Fruit fly (Drosophila melanogaster) whole organism, embryonic: ENCODE results near the gene alpha-Est1.

Source experiments
- Atf-2 ChIP-seq: fragments of 200-800 bp; sonication (Bioruptor generic); optimal IDR thresholded peaks from 2 replicates; lab custom pipeline; 2016; ENCODE audit warnings: missing biosample characterization, missing genetic modification characterization
- CG10267 ChIP-seq: fragments of 200-800 bp; sonication (Bioruptor generic); optimal IDR thresholded peaks from 2 replicates; lab custom pipeline; 2018; ENCODE audit warnings: missing biosample characterization, mild to moderate bottlenecking, missing genetic modification characterization, moderate library complexity
- CG10565 ChIP-seq: fragments of 200-800 bp; sonication (Bioruptor generic); optimal IDR thresholded peaks from 3 replicates; lab custom pipeline; 2016; ENCODE audit warnings: missing biosample characterization, mild to moderate bottlenecking, missing genetic modification characterization
- CG13624 ChIP-seq: fragments of 200-800 bp; sonication (Bioruptor generic); optimal IDR thresholded peaks from 2 replicates; lab custom pipeline; 2016; ENCODE audit warnings: missing biosample characterization, missing genetic modification characterization
- CG14860 ChIP-seq: fragments of 200-800 bp; sonication (Bioruptor generic); IDR thresholded peaks from 3 replicates; pipeline ENCODE4 v1.3.6; 2022; ENCODE audit warnings: missing biosample characterization, missing genetic modification characterization; ENCODE audit not compliant: partially characterized antibody
- CG16779 ChIP-seq: fragments of 200-800 bp; sonication (Bioruptor generic); IDR thresholded peaks from 2 replicates; pipeline ENCODE4 v1.3.6; 2022; ENCODE audit warnings: missing biosample characterization, missing genetic modification characterization
- CG16813 ChIP-seq: fragments of 200-800 bp; sonication (Bioruptor generic); IDR thresholded peaks from 3 replicates; pipeline ENCODE4 v1.3.6; 2022; ENCODE audit warnings: missing biosample characterization, missing genetic modification characterization; ENCODE audit not compliant: partially characterized antibody
- CG17186 ChIP-seq: fragments of 200-800 bp; sonication (Bioruptor generic); optimal IDR thresholded peaks from 3 replicates; lab custom pipeline; 2017; ENCODE audit warnings: missing biosample characterization, missing genetic modification reagents, missing genetic modification characterization
- CG2199 ChIP-seq: fragments of 200-800 bp; sonication (Bioruptor generic); IDR thresholded peaks from 3 replicates; pipeline ENCODE4 v1.3.6; 2022; ENCODE audit warnings: missing biosample characterization, missing genetic modification characterization
- CG2712 ChIP-seq: fragments of 200-800 bp; optimal IDR thresholded peaks from 3 replicates; lab custom pipeline; 2019; ENCODE audit warnings: missing biosample characterization, mild to moderate bottlenecking, missing genetic modification characterization, moderate library complexity
- CG32532 ChIP-seq: fragments of 200-800 bp; sonication (Bioruptor generic); IDR thresholded peaks from 2 replicates; pipeline ENCODE4 v1.3.6; 2022; ENCODE audit warnings: missing biosample characterization, missing genetic modification characterization
- CG34376 ChIP-seq: fragments of 200-800 bp; sonication (Bioruptor generic); optimal IDR thresholded peaks from 2 replicates; lab custom pipeline; 2018; ENCODE audit warnings: missing biosample characterization, mild to moderate bottlenecking, missing genetic modification characterization
- CG3838 ChIP-seq: fragments of 200-800 bp; sonication (Bioruptor generic); optimal IDR thresholded peaks from 3 replicates; lab custom pipeline; 2016; ENCODE audit warnings: missing biosample characterization, missing genetic modification characterization
- CG3847 ChIP-seq: fragments of 200-800 bp; sonication (Bioruptor generic); IDR thresholded peaks from 2 replicates; pipeline ENCODE4 v1.3.6; 2022; ENCODE audit warnings: missing biosample characterization, missing genetic modification characterization
- CG4282 ChIP-seq: fragments of 200-800 bp; sonication (Bioruptor generic); optimal IDR thresholded peaks from 2 replicates; lab custom pipeline; 2016; ENCODE audit warnings: missing biosample characterization, missing genetic modification characterization
- CG5245 ChIP-seq: fragments of 200-800 bp; sonication (Bioruptor generic); optimal IDR thresholded peaks from 3 replicates; lab custom pipeline; 2016; ENCODE audit warnings: missing biosample characterization, missing genetic modification characterization
- CG6654 ChIP-seq: fragments of 200-800 bp; sonication (Bioruptor generic); optimal IDR thresholded peaks from 2 replicates; lab custom pipeline; 2017; ENCODE audit warnings: missing biosample characterization, mild to moderate bottlenecking, missing genetic modification characterization
- CG6813 ChIP-seq: fragments of 200-800 bp; sonication (Bioruptor generic); optimal IDR thresholded peaks from 2 replicates; lab custom pipeline; 2017; ENCODE audit warnings: missing biosample characterization, missing genetic modification characterization, mild to moderate bottlenecking, moderate library complexity, missing genetic modification reagents
- CG6854 ChIP-seq: fragments of 200-800 bp; sonication (Bioruptor generic); optimal IDR thresholded peaks from 3 replicates; lab custom pipeline; 2017; ENCODE audit warnings: missing biosample characterization, mild to moderate bottlenecking, missing genetic modification characterization
- CG9797 ChIP-seq: fragments of 200-800 bp; sonication (Bioruptor generic); optimal IDR thresholded peaks from 3 replicates; lab custom pipeline; 2018; ENCODE audit warnings: missing biosample characterization, mild to moderate bottlenecking, missing genetic modification characterization
- CG9932 ChIP-seq: fragments of 200-800 bp; sonication (Bioruptor generic); IDR thresholded peaks from 2 replicates; pipeline ENCODE4 v1.3.6; 2022; ENCODE audit warnings: missing biosample characterization, missing genetic modification characterization
- CHES-1-like ChIP-seq: fragments of 200-800 bp; sonication (Bioruptor generic); optimal IDR thresholded peaks from 2 replicates; lab custom pipeline; 2016; ENCODE audit warnings: missing biosample characterization, missing genetic modification characterization
- CTCF ChIP-seq: fragments of 200-800 bp; sonication (Bioruptor generic); optimal IDR thresholded peaks from 2 replicates; lab custom pipeline; 2017; ENCODE audit warnings: missing biosample characterization, mild to moderate bottlenecking, missing genetic modification characterization, moderate library complexity
- Dll ChIP-seq: fragments of 200-800 bp; sonication (Bioruptor generic); IDR thresholded peaks from 4 replicates; pipeline ENCODE4 v1.3.6; 2022; ENCODE audit warnings: missing biosample characterization, missing genetic modification characterization; ENCODE audit not compliant: partially characterized antibody
- Ets65A ChIP-seq: fragments of 200-800 bp; sonication (Bioruptor generic); peaks from one replicate; lab custom pipeline; 2016; ENCODE audit warnings: missing biosample characterization, missing genetic modification characterization
- HLH3B ChIP-seq: fragments of 200-800 bp; sonication (Bioruptor generic); IDR thresholded peaks from 2 replicates; pipeline ENCODE4 v1.3.6; 2022; ENCODE audit warnings: missing biosample characterization, missing genetic modification characterization
- Ravus ChIP-seq: fragments of 200-800 bp; sonication (Bioruptor generic); IDR thresholded peaks from 2 replicates; pipeline ENCODE4 v1.3.6; 2022; ENCODE audit warnings: missing biosample characterization, missing genetic modification characterization
- Rx ChIP-seq: fragments of 200-800 bp; sonication (Bioruptor generic); IDR thresholded peaks from 2 replicates; pipeline ENCODE4 v1.3.6; 2022; ENCODE audit warnings: missing biosample characterization, missing genetic modification characterization
- Scr ChIP-seq: fragments of 200-800 bp; sonication (Bioruptor generic); IDR thresholded peaks from 2 replicates; pipeline ENCODE4 v1.3.6; 2022; ENCODE audit warnings: missing biosample characterization, missing genetic modification characterization; ENCODE audit not compliant: partially characterized antibody
- Six4 ChIP-seq: fragments of 200-800 bp; sonication (Bioruptor generic); optimal IDR thresholded peaks from 2 replicates; lab custom pipeline; 2016; ENCODE audit warnings: missing biosample characterization, missing genetic modification characterization
- Ssrp ChIP-seq: fragments of 200-800 bp; sonication (Bioruptor generic); optimal IDR thresholded peaks from 2 replicates; lab custom pipeline; 2018; ENCODE audit warnings: missing biosample characterization, mild to moderate bottlenecking, missing genetic modification characterization, moderate library complexity
- ap ChIP-seq: fragments of 200-800 bp; sonication (Bioruptor generic); IDR thresholded peaks from 2 replicates; pipeline ENCODE4 v1.3.6; 2022; ENCODE audit warnings: missing biosample characterization, missing genetic modification characterization
- ash1 ChIP-seq: fragments of 200-800 bp; sonication (Bioruptor generic); optimal IDR thresholded peaks from 2 replicates; lab custom pipeline; 2018; ENCODE audit warnings: missing biosample characterization, mild to moderate bottlenecking, missing genetic modification characterization
- bsh ChIP-seq, 2 experiments: fragments of 200-800 bp; sonication (Bioruptor generic); optimal IDR thresholded peaks; 2 replicates each; lab custom pipeline; 2017 to 2018; ENCODE audit warnings: mild to moderate bottlenecking in 2 of 2, missing biosample characterization in 2 of 2, missing genetic modification characterization in 2 of 2, moderate library complexity in 1 of 2
- chn ChIP-seq: fragments of 200-800 bp; sonication (Bioruptor generic); optimal IDR thresholded peaks from 2 replicates; lab custom pipeline; 2016; ENCODE audit warnings: missing biosample characterization, missing genetic modification characterization
- dimm ChIP-seq: fragments of 200-800 bp; sonication (Bioruptor generic); IDR thresholded peaks from 2 replicates; pipeline ENCODE4 v1.3.6; 2022; ENCODE audit warnings: missing biosample characterization, missing genetic modification characterization
- dysf ChIP-seq: fragments of 200-800 bp; sonication (Bioruptor generic); IDR thresholded peaks from 3 replicates; pipeline ENCODE4 v1.3.6; 2022; ENCODE audit warnings: missing biosample characterization, missing genetic modification characterization
- esg ChIP-seq: fragments of 200-800 bp; sonication (Bioruptor generic); conservative IDR thresholded peaks from 2 replicates; pipeline ENCODE4 v1.3.6; 2022; ENCODE audit warnings: missing biosample characterization, missing genetic modification characterization
- ewg ChIP-seq: fragments of 200-800 bp; sonication (Bioruptor generic); optimal IDR thresholded peaks from 3 replicates; lab custom pipeline; 2017; ENCODE audit warnings: mild to moderate bottlenecking, missing biosample characterization, missing genetic modification reagents, missing genetic modification characterization
- gro ChIP-seq: fragments of 200-800 bp; sonication (Bioruptor generic); optimal IDR thresholded peaks from 2 replicates; lab custom pipeline; 2016; ENCODE audit warnings: missing biosample characterization, missing genetic modification characterization
- jumu ChIP-seq: fragments of 200-800 bp; sonication (Bioruptor generic); optimal IDR thresholded peaks from 3 replicates; lab custom pipeline; 2016; ENCODE audit warnings: missing biosample characterization, missing genetic modification characterization
- kni ChIP-seq: fragments of 200-800 bp; sonication (Bioruptor generic); optimal IDR thresholded peaks from 3 replicates; lab custom pipeline; 2017; ENCODE audit warnings: mild to moderate bottlenecking, missing biosample characterization, missing genetic modification reagents, missing genetic modification characterization
- maf-S ChIP-seq: fragments of 200-800 bp; sonication (Bioruptor generic); optimal IDR thresholded peaks from 2 replicates; lab custom pipeline; 2016; ENCODE audit warnings: missing biosample characterization, missing genetic modification characterization
- psq ChIP-seq: fragments of 200-800 bp; sonication (Bioruptor generic); optimal IDR thresholded peaks from 2 replicates; lab custom pipeline; 2017; ENCODE audit warnings: missing biosample characterization, missing genetic modification characterization
- pum ChIP-seq: fragments of 200-800 bp; sonication (Bioruptor generic); optimal IDR thresholded peaks from 2 replicates; lab custom pipeline; 2016; ENCODE audit warnings: missing biosample characterization, missing genetic modification characterization
- sens-2 ChIP-seq: fragments of 200-800 bp; sonication (Bioruptor generic); IDR thresholded peaks from 2 replicates; pipeline ENCODE4 v1.3.6; 2022; ENCODE audit warnings: missing biosample characterization, missing genetic modification characterization
- slp2 ChIP-seq: fragments of 200-800 bp; sonication (Bioruptor generic); optimal IDR thresholded peaks from 2 replicates; lab custom pipeline; 2016; ENCODE audit warnings: missing biosample characterization, missing genetic modification characterization
- sna ChIP-seq: fragments of 200-800 bp; sonication (Bioruptor generic); IDR thresholded peaks from 2 replicates; pipeline ENCODE4 v1.3.6; 2022; ENCODE audit warnings: missing biosample characterization, missing genetic modification characterization; ENCODE audit not compliant: partially characterized antibody
- stwl ChIP-seq: fragments of 200-800 bp; sonication (Bioruptor generic); optimal IDR thresholded peaks from 3 replicates; lab custom pipeline; 2018; ENCODE audit warnings: missing biosample characterization, mild to moderate bottlenecking, missing genetic modification characterization, moderate library complexity
- toy ChIP-seq: fragments of 200-800 bp; sonication (Bioruptor generic); IDR thresholded peaks from 2 replicates; pipeline ENCODE4 v1.3.6; 2022; ENCODE audit warnings: missing biosample characterization, missing genetic modification characterization
- wor ChIP-seq: fragments of 200-800 bp; sonication (Bioruptor generic); IDR thresholded peaks from 2 replicates; pipeline ENCODE4 v1.3.6; 2022; ENCODE audit warnings: missing biosample characterization, missing genetic modification characterization
- yki ChIP-seq: fragments of >200 bp; optimal IDR thresholded peaks from 3 replicates; lab custom pipeline; 2018
- zen2 ChIP-seq: fragments of 200-800 bp; sonication (Bioruptor generic); IDR thresholded peaks from 3 replicates; pipeline ENCODE4 v1.3.6; 2022; ENCODE audit warnings: missing biosample characterization, missing genetic modification characterization; ENCODE audit not compliant: partially characterized antibody

Gene alpha-Est1

DNA sequence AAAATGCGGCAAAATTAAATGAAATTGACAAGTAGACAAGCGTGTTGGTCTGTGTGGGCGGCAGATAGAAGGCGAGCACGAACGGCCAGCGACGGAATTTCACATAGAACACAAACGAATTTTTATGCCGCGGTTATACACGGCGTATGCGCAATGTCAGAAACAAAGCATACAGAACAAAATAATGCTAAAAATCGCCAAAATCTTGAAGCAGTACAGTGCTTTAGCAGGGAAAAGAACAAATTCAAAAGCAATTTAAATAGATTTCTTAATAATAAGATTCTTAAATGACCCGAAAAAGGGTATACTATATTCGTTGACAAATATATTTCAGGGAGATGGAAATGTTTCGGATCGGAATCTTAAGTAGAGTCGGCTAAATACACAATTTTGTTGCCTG lies 48.4 kb downstream of the alpha-Est1 start (continued):
- TF ChIP-seq kni (GFP tag; lab: Kevin White, UChicago) (no peak), CG4282 (no peak), CG14860 (GFP tag; lab: Robert Waterston, UW) (no peak), CG6813 (GFP tag; lab: Kevin White, UChicago) (no peak), CTCF (GFP tag; lab: Kevin White, UChicago) (no peak), Dll (GFP tag; lab: Robert Waterston, UW) (no peak), maf-S (GFP tag; lab: Kevin White, UChicago) (no peak), wor (GFP tag; lab: Robert Waterston, UW) (no peak), Six4 (GFP tag; lab: Kevin White, UChicago) (no peak), bsh (GFP tag; optimal IDR thresholded peaks at IDR 0.05; lab: Kevin White, UChicago) (no peak), jumu (GFP tag; lab: Kevin White, UChicago) (no peak), gro (GFP tag; lab: Kevin White, UChicago) (no peak), Atf-2 (GFP tag; lab: Kevin White, UChicago) (no peak), Ssrp (no peak), CG13624 (GFP tag; lab: Kevin White, UChicago) (peak; percentile 33), CHES-1-like (GFP tag; lab: Kevin White, UChicago) (no peak), ash1 (GFP tag; lab: Kevin White, UChicago) (no peak), CG5245 (no peak), pum (GFP tag; lab: Kevin White, UChicago) (no peak), Scr (GFP tag; lab: Robert Waterston, UW) (no peak), Ets65A (GFP tag; lab: Kevin White, UChicago) (no peak), CG6854 (GFP tag; lab: Kevin White, UChicago) (no peak), zen2 (GFP tag; lab: Robert Waterston, UW) (no peak), CG3838 (GFP tag; lab: Kevin White, UChicago) (no peak), Ravus (no peak; the same call in 1 of the 2 replicates), CG10267 (tag; lab: Kevin White, UChicago) (no peak), yki (lab: Kevin White, UChicago) (no peak), CG17186 (GFP tag; lab: Kevin White, UChicago) (no peak), CG9797 (GFP tag; lab: Kevin White, UChicago) (no peak), slp2 (GFP tag; lab: Kevin White, UChicago) (no peak), Rx (no peak), chn (GFP tag; lab: Kevin White, UChicago) (no peak), sens-2 (no peak), dimm (GFP tag; lab: Robert Waterston, UW) (no peak), toy (GFP tag; lab: Robert Waterston, UW) (no peak), HLH3B (GFP tag; lab: Robert Waterston, UW) (0 out of 2 replicates have a peak, but pooled peaks have one; percentile 23), CG10565 (GFP tag; lab: Kevin White, UChicago) (no peak), psq (no peak), ewg (GFP tag; lab: Kevin White, UChicago) (no peak), CG32532 (peak; percentile 57), CG16779 (GFP tag; lab: Robert Waterston, UW) (no peak), CG16813 (GFP tag; lab: Robert Waterston, UW) (no peak), CG2712 (tag; lab: Kevin White, UChicago) (no peak), sna (no peak), stwl (tag; lab: Kevin White, UChicago) (no peak), dysf (GFP tag; lab: Robert Waterston, UW) (peak; percentile 30; the same call in 1 of the 3 replicates), CG34376 (GFP tag; lab: Kevin White, UChicago) (no peak), CG9932 (GFP tag; lab: Robert Waterston, UW) (peak; percentile 65), CG3847 (GFP tag; lab: Robert Waterston, UW) (peak; percentile 44), ap (GFP tag; lab: Robert Waterston, UW) (0 out of 2 replicates have a peak, but pooled peaks have one; percentile 25), CG6654 (GFP tag; lab: Kevin White, UChicago) (no peak), CG2199 (GFP tag; lab: Robert Waterston, UW) (no peak), esg (0 out of 2 replicates have a peak, but pooled peaks have one; percentile 20)
